Worm (Caenorhabditis elegans): ENCODE data around the gene rad-51.
A peak's percentile ranks its signal among the peaks of the same experiment; 100 is the strongest.

The rad-51 gene

DNA sequence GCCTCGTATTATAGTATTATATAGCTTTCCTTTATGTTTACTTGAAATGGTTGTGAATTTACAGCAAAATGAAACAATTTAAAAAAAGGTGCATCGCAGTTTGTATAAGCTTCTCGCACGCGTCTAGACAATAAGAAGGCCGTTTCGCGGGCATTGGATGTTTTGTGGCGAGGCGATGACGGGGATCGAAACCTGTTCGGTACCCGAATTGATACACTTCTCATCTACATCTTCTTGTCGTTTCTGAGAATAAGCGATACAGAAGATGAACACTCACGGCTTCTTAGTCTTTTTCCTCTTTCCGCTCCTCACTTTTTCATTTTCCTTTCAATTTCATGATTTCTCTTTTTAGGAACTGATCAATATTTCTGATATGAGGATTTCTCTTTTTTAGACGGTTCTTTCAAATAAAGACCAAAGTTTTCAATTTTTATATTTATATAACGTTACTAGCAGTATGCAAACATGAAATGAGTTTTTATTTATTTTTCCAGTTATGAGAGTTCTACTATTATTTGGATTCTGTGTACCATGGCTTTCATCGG, 38.3 kb downstream of the rad-51 start, which contains the start of gene F01G10.10:
TSS of gene F01G10.10 (plus strand) at position 495 of the 545 bp plus-strand sequence.
- TF ChIP-seq nhr-90 (tag; optimal IDR thresholded peaks at IDR 0.05; ENCODE audit: poor library complexity) (peak; percentile 37), alr-1 (tag; optimal IDR thresholded peaks at IDR 0.05; ENCODE audit: borderline replicate concordance) (no peak), nhr-28 (tag; optimal IDR thresholded peaks at IDR 0.05) (no peak), lin-35 (GFP tag; optimal IDR thresholded peaks at IDR 0.05) (peak in 1 of 2 experiments; percentile 25), nhr-76 (tag; optimal IDR thresholded peaks at IDR 0.05) (no peak), dpl-1 (GFP tag; optimal IDR thresholded peaks at IDR 0.05) (no peak), blmp-1 (tag; optimal IDR thresholded peaks at IDR 0.05) (peak; percentile 89), aly-2 (tag; optimal IDR thresholded peaks at IDR 0.05) (peak; percentile 54), elt-2 (tag; optimal IDR thresholded peaks at IDR 0.05) (peak; percentile 39), tbx-2 (tag; optimal IDR thresholded peaks at IDR 0.05) (no peak)

DNA sequence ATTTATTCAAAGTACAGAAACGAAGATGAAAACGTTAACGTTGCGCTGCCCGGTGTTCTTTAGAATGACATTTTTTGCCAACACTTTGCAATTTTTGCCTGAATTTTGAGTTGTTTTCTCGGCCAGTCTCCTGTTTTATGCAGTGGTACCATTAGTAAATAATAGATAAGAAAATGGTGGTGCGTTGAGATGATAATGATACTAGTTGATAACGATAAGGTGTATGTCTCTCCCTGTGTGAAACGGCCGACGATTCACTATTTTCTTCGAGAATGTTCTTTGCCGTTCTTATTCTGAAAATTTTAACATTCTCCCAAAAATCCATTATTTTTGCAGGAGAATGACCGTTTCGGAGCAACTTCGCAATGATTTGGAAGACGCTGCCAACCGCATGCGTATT, 40.8 kb downstream of the rad-51 start, which contains the start of gene tkt-1:
TSS of gene tkt-1 (plus strand) at position 337 of the 400 bp plus-strand sequence.
- no peak for TF ChIP-seq nhr-28 (tag; optimal IDR thresholded peaks at IDR 0.05)
- TF ChIP-seq nhr-12 (tag; optimal IDR thresholded peaks at IDR 0.05): no peak
- no peak for TF ChIP-seq jun-1 (tag; optimal IDR thresholded peaks at IDR 0.05)
- peak; percentile 15 for TF ChIP-seq unc-130 (tag; optimal IDR thresholded peaks at IDR 0.05)
- peak; percentile 67 for TF ChIP-seq elt-2 (tag; optimal IDR thresholded peaks at IDR 0.05)
- no peak for TF ChIP-seq dsc-1 (tag; optimal IDR thresholded peaks at IDR 0.05)
- no peak for TF ChIP-seq irx-1 (tag; optimal IDR thresholded peaks at IDR 0.05)
- peak in 1 of 3 experiments; percentile 17 for TF ChIP-seq dpl-1 (GFP tag; optimal IDR thresholded peaks at IDR 0.05)
- TF ChIP-seq nhr-71 (tag; optimal IDR thresholded peaks at IDR 0.05): peak; percentile 4
- TF ChIP-seq lin-35 (GFP tag; optimal IDR thresholded peaks at IDR 0.05): peak in 1 of 2 experiments; percentile 28
- TF ChIP-seq fkh-4 (tag; optimal IDR thresholded peaks at IDR 0.05; ENCODE audit: borderline replicate concordance): no peak
- peak; percentile 10 for TF ChIP-seq snu-23 (GFP tag; optimal IDR thresholded peaks at IDR 0.05)
- TF ChIP-seq pqm-1 (tag; optimal IDR thresholded peaks at IDR 0.05): peak; percentile 48
- TF ChIP-seq sox-4 (tag; optimal IDR thresholded peaks at IDR 0.05): no peak
- TF ChIP-seq unc-62 (GFP tag; optimal IDR thresholded peaks at IDR 0.05): no peak
- peak in 5 of 6 experiments; percentile 56 to 81 (median 68) for TF ChIP-seq elt-3 (tag; optimal IDR thresholded peaks at IDR 0.05)

DNA sequence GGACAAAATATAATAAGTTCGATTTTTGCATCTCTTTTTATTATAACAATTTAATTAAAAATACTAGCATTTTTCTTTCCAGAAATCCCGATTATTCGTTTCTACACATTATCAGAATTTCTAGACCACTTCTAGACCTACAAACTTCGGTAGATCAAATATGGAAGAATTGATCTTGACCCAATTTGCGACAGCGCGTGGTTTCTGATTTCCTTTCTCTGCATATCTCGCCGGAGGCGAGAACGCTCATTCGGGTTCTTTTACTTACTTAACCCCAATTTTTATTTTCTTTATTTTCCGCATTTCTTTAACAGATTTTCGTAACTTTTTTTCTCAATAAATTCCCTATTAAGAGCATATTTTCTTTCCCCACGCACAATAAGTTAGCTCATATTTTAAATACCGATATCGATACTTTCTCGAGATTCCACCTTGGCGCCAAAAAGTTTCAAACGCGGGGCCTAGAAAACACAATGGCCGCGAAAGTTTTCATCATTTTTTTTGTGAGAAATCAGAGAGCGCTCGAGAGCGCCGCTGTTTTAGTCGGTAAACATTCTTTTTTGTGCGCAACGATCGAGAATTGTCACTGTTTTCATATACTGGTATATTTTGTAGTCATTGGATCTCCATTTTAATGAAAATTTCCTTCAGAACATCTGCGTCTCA, 41.5 kb downstream of the rad-51 start:
- TF ChIP-seq nhr-47 (tag; optimal IDR thresholded peaks at IDR 0.05) (no peak), ceh-8 (GFP tag; optimal IDR thresholded peaks at IDR 0.05) (no peak), C34B4.2 (tag; optimal IDR thresholded peaks at IDR 0.05) (no peak), nhr-12 (tag; optimal IDR thresholded peaks at IDR 0.05) (no peak), snu-23 (GFP tag; optimal IDR thresholded peaks at IDR 0.05) (peak; percentile 45), lin-39 (tag; optimal IDR thresholded peaks at IDR 0.05) (no peak), F16B12.6 (tag; optimal IDR thresholded peaks at IDR 0.05) (no peak), nhr-76 (tag; optimal IDR thresholded peaks at IDR 0.05) (no peak), pqm-1 (tag; optimal IDR thresholded peaks at IDR 0.05) (no peak), alr-1 (tag; optimal IDR thresholded peaks at IDR 0.05; ENCODE audit: borderline replicate concordance) (no peak), mef-2 (tag; optimal IDR thresholded peaks at IDR 0.05) (no peak), irx-1 (tag; optimal IDR thresholded peaks at IDR 0.05) (no peak), jun-1 (tag; optimal IDR thresholded peaks at IDR 0.05) (no peak), unc-86 (tag; optimal IDR thresholded peaks at IDR 0.05) (no peak), C04F5.9 (tag; optimal IDR thresholded peaks at IDR 0.05) (no peak), vab-15 (tag; optimal IDR thresholded peaks at IDR 0.05) (no peak), ceh-82 (tag; optimal IDR thresholded peaks at IDR 0.05) (no peak), sup-37 (GFP tag; optimal IDR thresholded peaks at IDR 0.05) (no peak), fkh-8 (tag; optimal IDR thresholded peaks at IDR 0.05) (no peak), unc-30 (tag; optimal IDR thresholded peaks at IDR 0.05) (no peak), rnt-1 (tag; optimal IDR thresholded peaks at IDR 0.05) (peak; percentile 61), hlh-4 (tag; optimal IDR thresholded peaks at IDR 0.05) (no peak), hlh-17 (GFP tag; optimal IDR thresholded peaks at IDR 0.05; ENCODE audit: borderline replicate concordance) (no peak), nhr-237 (tag; optimal IDR thresholded peaks at IDR 0.05) (no peak), ceh-63 (GFP tag; optimal IDR thresholded peaks at IDR 0.05) (no peak), nhr-90 (tag; optimal IDR thresholded peaks at IDR 0.05; ENCODE audit: poor library complexity) (no peak), C16A3.4 (tag; optimal IDR thresholded peaks at IDR 0.05) (peak; percentile 21), isw-1 (GFP tag; IDR thresholded peaks at IDR 0.05) (no peak), sox-4 (tag; optimal IDR thresholded peaks at IDR 0.05) (no peak), nhr-11 (tag; optimal IDR thresholded peaks at IDR 0.05) (no peak), efl-3 (GFP tag; optimal IDR thresholded peaks at IDR 0.05) (no peak), snpc-4 (tag; optimal IDR thresholded peaks at IDR 0.05) (no peak), swsn-7 (tag; optimal IDR thresholded peaks at IDR 0.05) (peak; percentile 1)

Data from whole organism, L1 larva.